Worm (Caenorhabditis elegans): ENCODE results near the gene rom-2.

Gene rom-2

DNA sequence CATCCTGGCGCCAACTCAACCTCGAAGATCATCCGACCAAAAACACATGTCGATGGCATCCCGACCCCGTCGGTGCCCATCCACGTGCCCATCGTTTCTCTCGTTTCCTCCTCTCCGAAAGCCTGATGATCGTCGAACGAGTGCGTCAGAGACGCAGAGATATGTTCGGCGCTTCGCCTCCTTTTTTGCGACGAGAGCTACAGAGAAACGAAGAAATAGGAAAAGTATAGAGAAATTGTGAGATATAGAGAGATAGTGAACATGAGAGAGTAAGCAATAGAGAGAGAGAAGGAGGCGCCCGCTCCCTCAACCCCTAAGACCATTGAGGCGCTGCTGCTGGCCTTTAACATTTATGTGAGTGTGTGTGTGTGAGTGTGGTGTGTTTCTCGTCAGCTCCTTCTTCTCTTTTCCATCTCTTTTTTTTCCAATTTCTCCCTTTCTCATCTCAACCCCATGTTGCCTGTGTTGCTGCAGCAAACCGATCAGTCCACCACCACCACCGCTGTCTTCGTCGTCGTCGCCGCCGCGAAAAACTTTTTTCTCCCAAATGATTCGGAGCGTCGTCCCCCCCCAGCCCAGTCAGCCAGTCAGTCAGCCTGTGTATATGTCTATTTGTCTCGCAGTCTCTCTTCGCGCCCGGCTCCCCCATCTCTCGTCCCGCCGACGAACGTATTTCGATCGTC is 23.8 kb upstream of the rom-2 start, which contains the start of gene hlh-11 (continued):
- peak; percentile 33 for TF ChIP-seq ztf-3 (GFP tag; optimal IDR thresholded peaks at IDR 0.05)
- TF ChIP-seq bed-1 (GFP tag; IDR thresholded peaks at IDR 0.05), result no peak
- peak; percentile 98 for TF ChIP-seq zfh-2 (GFP tag; conservative IDR thresholded peaks at IDR 0.05)
- TF ChIP-seq fkh-3 (tag; optimal IDR thresholded peaks at IDR 0.05), result no peak
- peak; percentile 35 for TF ChIP-seq lin-54 (GFP tag; optimal IDR thresholded peaks at IDR 0.05)
- TF ChIP-seq efl-1 (GFP tag; optimal IDR thresholded peaks at IDR 0.05), result no peak
- TF ChIP-seq rpc-1 (optimal IDR thresholded peaks at IDR 0.05), result no peak
- no peak for TF ChIP-seq rpc-1 (tag; optimal IDR thresholded peaks at IDR 0.05)
- peak; percentile 95 for TF ChIP-seq madf-10 (tag; optimal IDR thresholded peaks at IDR 0.05)
- TF ChIP-seq mel-28 (tag; optimal IDR thresholded peaks at IDR 0.05; ENCODE audit: borderline replicate concordance), result peak; percentile 8
- no peak for TF ChIP-seq T07F8.4 (tag; optimal IDR thresholded peaks at IDR 0.05)
- TF ChIP-seq hlh-12 (tag; optimal IDR thresholded peaks at IDR 0.05), result no peak
- TF ChIP-seq repo-1 (tag; optimal IDR thresholded peaks at IDR 0.05), result peak; percentile 55
- TF ChIP-seq B0336.3 (GFP tag; IDR thresholded peaks at IDR 0.05), result peak; percentile 91
- peak; percentile 54 for TF ChIP-seq tlf-1 (GFP tag; optimal IDR thresholded peaks at IDR 0.05)
- peak; percentile 15; the same call in 1 of the 2 replicates for TF ChIP-seq lin-26 (GFP tag; IDR thresholded peaks at IDR 0.05)
- TF ChIP-seq Y79H2A.3 (GFP tag; conservative IDR thresholded peaks at IDR 0.05), result no peak
- TF ChIP-seq atf-7 (tag; optimal IDR thresholded peaks at IDR 0.05), result peak; percentile 52
- TF ChIP-seq dpl-1 (GFP tag; optimal IDR thresholded peaks at IDR 0.05), result no peak
- TF ChIP-seq lin-40 (tag; optimal IDR thresholded peaks at IDR 0.05), result peak; percentile 93
- TF ChIP-seq ztf-26 (tag; optimal IDR thresholded peaks at IDR 0.05), result peak; percentile 69
- peak; percentile 74 for TF ChIP-seq nhr-90 (tag; optimal IDR thresholded peaks at IDR 0.05)
- peak; percentile 24 for TF ChIP-seq ceh-27 (GFP tag; optimal IDR thresholded peaks at IDR 0.05)
- no peak for TF ChIP-seq cebp-2 (GFP tag; IDR thresholded peaks at IDR 0.05)
- peak; percentile 78 for TF ChIP-seq chd-7 (tag; optimal IDR thresholded peaks at IDR 0.05)
- peak; percentile 16 to 68 for TF ChIP-seq let-607 (tag; optimal IDR thresholded peaks at IDR 0.05)

DNA sequence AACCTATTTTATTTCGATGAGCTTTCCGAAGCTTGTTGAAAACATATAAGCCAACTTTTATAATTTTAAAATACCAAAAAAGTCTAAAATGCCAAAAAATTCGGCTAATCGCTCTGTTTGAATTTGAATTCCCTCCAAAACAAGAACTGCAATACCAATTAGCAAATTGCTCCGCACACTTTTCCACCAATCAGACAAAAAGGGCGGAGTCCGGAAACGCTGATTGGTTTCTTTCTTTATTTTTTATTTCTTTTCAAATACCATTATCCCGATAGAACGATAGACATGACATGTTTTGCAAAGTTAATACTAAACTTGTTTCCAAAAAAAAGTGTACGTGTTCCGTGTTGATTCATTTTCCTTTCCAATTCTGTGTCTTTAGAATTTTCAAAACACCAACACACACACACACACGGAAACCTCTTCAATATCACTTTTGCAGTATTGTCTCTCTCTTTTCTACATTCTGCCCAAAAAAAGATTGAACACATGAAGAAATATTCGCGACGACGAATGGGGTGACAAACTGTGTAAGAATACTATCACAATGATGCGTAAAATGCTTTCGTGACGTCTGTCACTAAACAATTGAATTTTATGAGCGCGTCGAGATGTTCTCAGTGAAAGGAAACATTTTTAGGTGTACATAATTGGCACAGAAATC is 22.3 kb upstream of the rom-2 start:
- TF ChIP-seq nfyb-1 (GFP tag; IDR thresholded peaks at IDR 0.05) (peak; percentile 75; the same call in 1 of the 2 replicates), ceh-27 (GFP tag; optimal IDR thresholded peaks at IDR 0.05) (peak; percentile 3), attf-6 (GFP tag; IDR thresholded peaks at IDR 0.05) (no peak), nfya-2 (GFP tag; IDR thresholded peaks at IDR 0.05) (no peak)

DNA sequence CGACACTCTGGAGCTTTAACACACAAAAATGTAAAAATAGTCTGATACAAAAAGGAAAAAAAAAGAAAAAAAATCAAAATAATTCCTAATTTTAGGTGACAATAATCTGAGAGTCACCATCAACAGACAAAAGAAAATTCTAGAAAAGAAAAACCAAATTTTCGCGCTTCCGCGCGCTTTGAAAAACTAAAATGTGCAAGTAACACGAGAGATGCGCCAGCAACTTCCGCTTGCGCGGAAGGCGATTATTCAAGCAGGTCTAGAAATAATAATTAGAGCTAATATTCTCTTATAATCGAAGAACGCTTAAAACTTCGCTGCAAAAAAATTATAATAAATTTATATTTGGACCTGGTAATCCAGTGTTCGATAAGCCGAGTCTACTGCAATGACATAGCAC is 21.5 kb upstream of the rom-2 start:
- TF ChIP-seq B0019.2 (GFP tag; conservative IDR thresholded peaks at IDR 0.05) (peak; percentile 99), egl-18 (GFP tag; IDR thresholded peaks at IDR 0.05) (0 out of 2 replicates have a peak, but pooled peaks have one; percentile 49), hmg-1.2 (GFP tag; IDR thresholded peaks at IDR 0.05) (peak; percentile 85), Y56A3A.18 (GFP tag; IDR thresholded peaks at IDR 0.05) (0 out of 2 replicates have a peak, but pooled peaks have one; percentile 45), lin-35 (GFP tag; optimal IDR thresholded peaks at IDR 0.05) (peak; percentile 56 to 92 (median 88)), nfya-2 (GFP tag; IDR thresholded peaks at IDR 0.05) (peak; percentile 87; the same call in 1 of the 2 replicates), tbp1 (GFP tag; optimal IDR thresholded peaks at IDR 0.05) (peak; percentile 75), dpl-1 (GFP tag; optimal IDR thresholded peaks at IDR 0.05) (peak; percentile 99), aptf-2 (GFP tag; conservative IDR thresholded peaks at IDR 0.05) (peak; percentile 68; the same call in 1 of the 2 replicates), Y53G8AR.9 (GFP tag; conservative IDR thresholded peaks at IDR 0.05) (peak; percentile 98), ceh-27 (GFP tag; optimal IDR thresholded peaks at IDR 0.05) (no peak), Y67H2A.10 (GFP tag; conservative IDR thresholded peaks at IDR 0.05) (peak; percentile 81; the same call in 1 of the 2 replicates), nhr-80 (tag; optimal IDR thresholded peaks at IDR 0.05) (no peak), F39B2.1 (GFP tag; IDR thresholded peaks at IDR 0.05) (peak; percentile 72; the same call in 1 of the 2 replicates), F10E7.11 (tag; optimal IDR thresholded peaks at IDR 0.05) (no peak), K11D2.4 (GFP tag; IDR thresholded peaks at IDR 0.05) (0 out of 2 replicates have a peak, but pooled peaks have one; percentile 21), F49E8.2 (tag; optimal IDR thresholded peaks at IDR 0.05; ENCODE audit: insufficient read depth) (peak; percentile 97), T26A5.8 (tag; optimal IDR thresholded peaks at IDR 0.05) (peak; percentile 3), ceh-40 (GFP tag; IDR thresholded peaks at IDR 0.05) (0 out of 2 replicates have a peak, but pooled peaks have one; percentile 48)

All from whole organism, young adult.